Worm (Caenorhabditis elegans): ENCODE data around the gene mpz-3.

DNA sequence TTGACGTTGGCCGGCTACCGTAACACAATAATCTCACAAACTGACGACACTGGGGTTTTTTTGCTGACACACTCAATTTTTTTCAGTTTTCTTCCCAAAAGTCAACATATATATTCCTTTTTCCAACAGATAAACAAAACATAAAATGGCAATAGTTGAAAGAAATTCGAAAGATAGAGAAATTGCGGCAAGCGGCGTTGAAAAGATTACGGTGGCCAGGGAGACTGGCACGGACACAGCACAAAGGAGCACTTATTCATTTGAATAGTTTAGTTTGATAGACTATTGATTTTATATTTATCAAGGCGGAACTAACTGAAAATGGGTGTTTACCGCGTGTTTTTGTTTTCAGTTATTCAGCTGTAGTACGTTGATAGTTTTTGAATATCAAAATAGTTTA is 43.9 kb downstream of the mpz-3 start, which contains the start of gene toe-2:
- TF ChIP-seq him-1 (tag; optimal IDR thresholded peaks at IDR 0.05) (no peak), W03F9.2 (tag; optimal IDR thresholded peaks at IDR 0.05) (no peak)
